Worm (Caenorhabditis elegans): ENCODE data around the gene lev-8.

DNA sequence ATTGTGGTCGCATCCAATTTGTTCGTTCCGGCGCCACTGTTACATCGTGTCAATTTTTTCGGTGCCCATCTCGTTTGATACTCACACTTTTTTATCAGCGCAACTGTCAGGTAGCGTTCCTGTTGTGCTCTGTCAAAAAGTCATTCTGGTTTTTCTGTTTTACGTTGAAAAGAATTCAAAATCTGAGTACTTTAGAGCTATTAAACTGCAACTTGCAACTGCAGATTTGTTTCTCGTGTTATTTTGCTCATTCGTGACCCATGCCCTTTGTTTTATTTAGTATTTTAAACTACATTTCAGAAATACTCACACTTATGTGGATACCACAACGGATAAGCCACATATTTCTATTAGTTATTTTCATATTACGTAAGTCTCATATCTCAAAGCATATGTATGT lies at the start of gene lev-8:
- TF ChIP-seq aha-1 (tag; optimal IDR thresholded peaks at IDR 0.05) (no peak), nhr-77 (tag; optimal IDR thresholded peaks at IDR 0.05) (no peak), nhr-47 (tag; optimal IDR thresholded peaks at IDR 0.05) (no peak)

Data from whole organism, L1 larva.